Worm (Caenorhabditis elegans) whole organism, L4 larva: ENCODE results near the gene rpl-39.

Experiments
- F26F4.8 ChIP-seq: fragments of 200-800 bp; sonication (Bioruptor generic); conservative IDR thresholded peaks from 2 replicates; pipeline ENCODE4 v1.3.6; 2022; ENCODE audit warnings: missing genetic modification characterization, missing compliant biosample characterization
- F37D6.2 ChIP-seq: sonication (generic microtip); optimal IDR thresholded peaks from 2 replicates; lab custom pipeline; 2016; ENCODE audit warnings: mild to moderate bottlenecking, missing genetic modification characterization, missing compliant biosample characterization
- F44E2.7 ChIP-seq: fragments of 200-800 bp; sonication (Bioruptor generic); IDR thresholded peaks from 2 replicates; pipeline ENCODE4 v2.1.2; 2022; ENCODE audit warnings: missing genetic modification characterization, missing compliant biosample characterization
- T20F7.1 ChIP-seq: fragments of 200-800 bp; sonication (Bioruptor generic); optimal IDR thresholded peaks from 2 replicates; lab custom pipeline; 2018; ENCODE audit warnings: mild to moderate bottlenecking, missing genetic modification characterization, missing compliant biosample characterization
- T26A8.4 ChIP-seq: fragments of 200-800 bp; sonication (Bioruptor generic); IDR thresholded peaks from 2 replicates; pipeline ENCODE4 v1.3.6; 2022; ENCODE audit warnings: missing genetic modification characterization, missing compliant biosample characterization
- Y48G9A.11 ChIP-seq: fragments of 200-800 bp; sonication (Bioruptor generic); IDR thresholded peaks from 2 replicates; pipeline ENCODE4 v1.3.6; 2022; ENCODE audit warnings: missing genetic modification reagents, missing genetic modification characterization, missing compliant biosample characterization
- aly-2 ChIP-seq: sonication (generic microtip); optimal IDR thresholded peaks from 2 replicates; lab custom pipeline; 2018; ENCODE audit warnings: missing biosample characterization, missing genetic modification characterization
- ceh-20 ChIP-seq: fragments of 200-800 bp; sonication (Bioruptor generic); IDR thresholded peaks from 2 replicates; pipeline ENCODE4 v1.3.6; 2022; ENCODE audit warnings: missing genetic modification reagents, missing genetic modification characterization, missing compliant biosample characterization
- ceh-32 ChIP-seq: sonication (generic microtip); optimal IDR thresholded peaks from 2 replicates; lab custom pipeline; 2016; ENCODE audit warnings: mild to moderate bottlenecking, missing genetic modification characterization, missing compliant biosample characterization; ENCODE audit not compliant: poor library complexity
- daf-19 ChIP-seq: fragments of 200-800 bp; sonication (Bioruptor generic); conservative IDR thresholded peaks from 2 replicates; pipeline ENCODE4 v1.3.6; 2022; ENCODE audit warnings: missing genetic modification characterization, missing compliant biosample characterization
- daf-8 ChIP-seq: fragments of 200-800 bp; sonication (Bioruptor generic); IDR thresholded peaks from 2 replicates; pipeline ENCODE4 v1.3.6; 2022; ENCODE audit warnings: missing genetic modification characterization, missing compliant biosample characterization
- dmd-8 ChIP-seq: fragments of 200-800 bp; sonication (Bioruptor generic); IDR thresholded peaks from 2 replicates; pipeline ENCODE4 v1.3.6; 2022; ENCODE audit warnings: missing genetic modification characterization, missing compliant biosample characterization
- dpl-1 ChIP-seq: fragments of 150-350 bp; optimal IDR thresholded peaks from 2 replicates; lab custom pipeline; 2014; ENCODE audit warnings: missing biosample characterization, missing genetic modification reagents, missing genetic modification characterization
- dve-1 ChIP-seq: sonication (generic microtip); optimal IDR thresholded peaks from 2 replicates; lab custom pipeline; 2017; ENCODE audit warnings: antibody characterized with exemption, mild to moderate bottlenecking, missing genetic modification characterization, missing compliant biosample characterization; ENCODE audit not compliant: insufficient read depth
- egl-27 ChIP-seq: sonication (generic microtip); optimal IDR thresholded peaks from 3 replicates; lab custom pipeline; 2017; ENCODE audit warnings: missing biosample characterization, missing genetic modification reagents, missing genetic modification characterization
- egl-43 ChIP-seq: fragments of 200-800 bp; sonication (Bioruptor generic); IDR thresholded peaks from 2 replicates; pipeline ENCODE4 v1.3.6; 2022; ENCODE audit warnings: missing genetic modification reagents, missing genetic modification characterization, missing compliant biosample characterization
- fkh-10 ChIP-seq: fragments of 150-350 bp; optimal IDR thresholded peaks from 2 replicates; lab custom pipeline; 2014; ENCODE audit warnings: missing biosample characterization, missing genetic modification reagents, missing genetic modification characterization
- hlh-11 ChIP-seq: fragments of 200-800 bp; sonication (Bioruptor generic); optimal IDR thresholded peaks from 2 replicates; lab custom pipeline; 2018; ENCODE audit warnings: mild to moderate bottlenecking, missing genetic modification characterization, missing compliant biosample characterization
- hmg-1.1 ChIP-seq: fragments of 200-800 bp; sonication (Bioruptor generic); IDR thresholded peaks from 2 replicates; pipeline ENCODE4 v1.3.6; 2022; ENCODE audit warnings: missing genetic modification reagents, missing genetic modification characterization, missing compliant biosample characterization
- jun-1 ChIP-seq: fragments of 150-350 bp; optimal IDR thresholded peaks from 2 replicates; lab custom pipeline; 2014; ENCODE audit warnings: missing biosample characterization, missing genetic modification reagents, missing genetic modification characterization
- lin-1 ChIP-seq: fragments of 200-800 bp; sonication (Bioruptor generic); IDR thresholded peaks from 2 replicates; pipeline ENCODE4 v1.3.6; 2022; ENCODE audit warnings: missing genetic modification reagents, missing genetic modification characterization, missing compliant biosample characterization
- lir-3 ChIP-seq: sonication (generic microtip); optimal IDR thresholded peaks from 2 replicates; lab custom pipeline; 2016; ENCODE audit warnings: mild to moderate bottlenecking, missing genetic modification characterization, missing compliant biosample characterization
- lsy-2 ChIP-seq, 2 experiments: fragments of 150-350 bp in 1 of 2; sonication (generic microtip) in 1 of 2; optimal IDR thresholded peaks; 2 replicates each; lab custom pipeline; 2014 to 2017; ENCODE audit warnings: missing biosample characterization in 2 of 2, missing genetic modification characterization in 2 of 2
- mdl-1 ChIP-seq, 2 experiments: fragments of 150-350 bp in 1 of 2; sonication (generic microtip) in 1 of 2; optimal IDR thresholded peaks; 2 replicates each; lab custom pipeline; 2014 to 2017; ENCODE audit warnings: missing biosample characterization in 2 of 2, missing genetic modification characterization in 2 of 2
- mep-1 ChIP-seq: fragments of 150-350 bp; sonication (generic microtip); optimal IDR thresholded peaks from 3 replicates; lab custom pipeline; 2014; ENCODE audit warnings: missing biosample characterization, missing genetic modification characterization
- mes-2 ChIP-seq: sonication (generic microtip); optimal IDR thresholded peaks from 2 replicates; lab custom pipeline; 2016; ENCODE audit warnings: missing genotype, mild to moderate bottlenecking, missing genetic modification characterization, missing compliant biosample characterization; ENCODE audit not compliant: poor library complexity, severe bottlenecking
- nhr-11 ChIP-seq: fragments of 150-350 bp; optimal IDR thresholded peaks from 2 replicates; lab custom pipeline; 2014; ENCODE audit warnings: missing biosample characterization, missing genetic modification characterization
- nhr-111 ChIP-seq: fragments of 200-800 bp; sonication (Bioruptor generic); optimal IDR thresholded peaks from 2 replicates; lab custom pipeline; 2018; ENCODE audit warnings: mild to moderate bottlenecking, missing genetic modification characterization, missing compliant biosample characterization
- nhr-25 ChIP-seq: sonication (generic microtip); optimal IDR thresholded peaks from 2 replicates; lab custom pipeline; 2017; ENCODE audit warnings: missing genetic modification characterization, mild to moderate bottlenecking, missing compliant biosample characterization, antibody characterized with exemption, moderate library complexity, borderline replicate concordance; ENCODE audit not compliant: insufficient read depth
- nhr-28 ChIP-seq: fragments of 150-350 bp; optimal IDR thresholded peaks from 2 replicates; lab custom pipeline; 2014; ENCODE audit warnings: missing biosample characterization, missing genetic modification characterization
- nhr-76 ChIP-seq: fragments of 150-350 bp; optimal IDR thresholded peaks from 2 replicates; lab custom pipeline; 2014; ENCODE audit warnings: missing biosample characterization, missing genetic modification characterization
- nhr-77 ChIP-seq: fragments of 150-350 bp; optimal IDR thresholded peaks from 2 replicates; lab custom pipeline; 2014; ENCODE audit warnings: missing biosample characterization, missing genetic modification characterization
- pha-4 ChIP-seq, 2 experiments: fragments of 150-350 bp in 1 of 2; fragments of 200-800 bp in 1 of 2; sonication (Bioruptor generic) in 1 of 2; IDR thresholded peaks in 1 of 2; optimal IDR thresholded peaks in 1 of 2; 2 replicates each; pipeline versions ENCODE4 v1.3.6 to Lab custom; 2014 to 2022; ENCODE audit warnings: missing genetic modification characterization in 2 of 2, missing genetic modification reagents in 2 of 2, missing biosample characterization in 1 of 2, missing compliant biosample characterization in 1 of 2
- rbr-2 ChIP-seq: sonication (generic microtip); optimal IDR thresholded peaks from 2 replicates; lab custom pipeline; 2016; ENCODE audit warnings: missing genotype, missing genetic modification characterization, missing compliant biosample characterization
- saeg-2 ChIP-seq: fragments of 200-800 bp; sonication (Bioruptor generic); IDR thresholded peaks from 2 replicates; pipeline ENCODE4 v1.3.6; 2022; ENCODE audit warnings: missing genetic modification reagents, missing genetic modification characterization, missing compliant biosample characterization
- sdz-12 ChIP-seq: fragments of 200-800 bp; sonication (Bioruptor generic); optimal IDR thresholded peaks from 2 replicates; lab custom pipeline; 2018; ENCODE audit warnings: mild to moderate bottlenecking, missing genetic modification characterization, missing compliant biosample characterization
- set-16 ChIP-seq: fragments of 200-800 bp; sonication (Bioruptor generic); IDR thresholded peaks from 2 replicates; pipeline ENCODE4 v1.3.6; 2022; ENCODE audit warnings: missing genetic modification reagents, missing genetic modification characterization, missing compliant biosample characterization
- skn-1 ChIP-seq: fragments of 150-350 bp; optimal IDR thresholded peaks from 2 replicates; lab custom pipeline; 2014; ENCODE audit warnings: missing biosample characterization, missing genetic modification characterization
- spr-3 ChIP-seq: fragments of 200-800 bp; sonication (Bioruptor generic); optimal IDR thresholded peaks from 2 replicates; lab custom pipeline; 2018; ENCODE audit warnings: mild to moderate bottlenecking, missing genetic modification characterization, missing compliant biosample characterization
- tra-1 ChIP-seq: fragments of 200-800 bp; sonication (Bioruptor generic); IDR thresholded peaks from 2 replicates; pipeline ENCODE4 v1.3.6; 2022; ENCODE audit warnings: missing genetic modification reagents, missing genetic modification characterization, missing compliant biosample characterization
- unc-130 ChIP-seq: sonication (generic microtip); optimal IDR thresholded peaks from 2 replicates; lab custom pipeline; 2016; ENCODE audit warnings: missing genetic modification reagents, missing genetic modification characterization, missing compliant biosample characterization
- unc-62 ChIP-seq, 3 experiments: fragments of 150-350 bp in 1 of 3; sonication (generic microtip); optimal IDR thresholded peaks in 2 of 3; peaks in 1 of 3; 1 replicate in 1 of 3; 2 replicates in 2 of 3; lab custom pipeline; 2014 to 2017; ENCODE audit warnings: missing biosample characterization in 3 of 3, missing genetic modification characterization in 3 of 3, missing genetic modification reagents in 3 of 3, missing genotype in 1 of 3
- vab-7 ChIP-seq: fragments of 200-800 bp; sonication (Bioruptor generic); IDR thresholded peaks from 2 replicates; pipeline ENCODE4 v1.3.6; 2022; ENCODE audit warnings: missing genetic modification reagents, missing genetic modification characterization, missing compliant biosample characterization
- ztf-7 ChIP-seq: fragments of 150-350 bp; optimal IDR thresholded peaks from 2 replicates; lab custom pipeline; 2014; ENCODE audit warnings: missing biosample characterization, missing genetic modification characterization

Gene rpl-39

ce11 chrV:7730488-7730887 is 45.4 kb downstream of the rpl-39 start (continued):
- TF ChIP-seq nhr-25 (tag; lab: Kevin White, UChicago) (peak; percentile 8), mdl-1 (tag; optimal IDR thresholded peaks at IDR 0.05; lab: Kevin White, UChicago) (no peak), F44E2.7 (GFP tag; lab: Robert Waterston, UW) (no peak), egl-43 (GFP tag; lab: Robert Waterston, UW) (peak; percentile 60; the same call in 1 of the 2 replicates), nhr-11 (tag; lab: Kevin White, UChicago) (no peak), tra-1 (GFP tag; lab: Robert Waterston, UW) (no peak), nhr-77 (no peak), T26A8.4 (GFP tag; lab: Robert Waterston, UW) (peak; percentile 77), dve-1 (tag; lab: Kevin White, UChicago) (peak; percentile 67), dpl-1 (GFP tag; lab: Kevin White, UChicago) (peak; percentile 38), unc-130 (GFP tag; lab: Kevin White, UChicago) (no peak), nhr-111 (GFP tag; lab: Kevin White, UChicago) (no peak), sdz-12 (GFP tag; lab: Kevin White, UChicago) (no peak), rbr-2 (tag; lab: Kevin White, UChicago) (peak; percentile 56), egl-27 (tag; lab: Kevin White, UChicago) (no peak), daf-19 (no peak), aly-2 (tag; lab: Kevin White, UChicago) (no peak), ztf-7 (peak; percentile 35), hlh-11 (tag; lab: Kevin White, UChicago) (peak; percentile 60), T20F7.1 (GFP tag; lab: Kevin White, UChicago) (peak; percentile 6), lin-1 (GFP tag; lab: Robert Waterston, UW) (peak; percentile 37; the same call in 1 of the 2 replicates), dmd-8 (GFP tag; lab: Robert Waterston, UW) (0 out of 2 replicates have a peak, but pooled peaks have one; percentile 10), daf-8 (no peak), mes-2 (tag; lab: Kevin White, UChicago) (peak; percentile 67), lsy-2 (tag; optimal IDR thresholded peaks at IDR 0.05; lab: Kevin White, UChicago) (peak in 1 of 2 experiments; percentile 68), pha-4 (GFP tag; IDR thresholded peaks at IDR 0.05; lab: Robert Waterston, UW) (peak; percentile 25; the same call in 1 of the 2 replicates), pha-4 (tag; optimal IDR thresholded peaks at IDR 0.05; lab: Kevin White, UChicago) (no peak), fkh-10 (GFP tag; lab: Kevin White, UChicago) (no peak), nhr-76 (tag; lab: Kevin White, UChicago) (no peak)

ce11 chrV:7728679-7729027 is 47.2 kb downstream of the rpl-39 start, which contains the start of gene Y97E10C.1:
Gene Y97E10C.1 (plus strand): TSS chrV:7728879.
- TF ChIP-seq spr-3 (GFP tag; lab: Kevin White, UChicago) (no peak), unc-62 (GFP tag; optimal IDR thresholded peaks at IDR 0.05 in 1 of 2; lab: Kevin White, UChicago) (peak in 1 of 2 experiments; percentile 55), unc-62 (tag; optimal IDR thresholded peaks at IDR 0.05; lab: Kevin White, UChicago) (no peak), ceh-32 (tag; lab: Kevin White, UChicago) (no peak)

DNA sequence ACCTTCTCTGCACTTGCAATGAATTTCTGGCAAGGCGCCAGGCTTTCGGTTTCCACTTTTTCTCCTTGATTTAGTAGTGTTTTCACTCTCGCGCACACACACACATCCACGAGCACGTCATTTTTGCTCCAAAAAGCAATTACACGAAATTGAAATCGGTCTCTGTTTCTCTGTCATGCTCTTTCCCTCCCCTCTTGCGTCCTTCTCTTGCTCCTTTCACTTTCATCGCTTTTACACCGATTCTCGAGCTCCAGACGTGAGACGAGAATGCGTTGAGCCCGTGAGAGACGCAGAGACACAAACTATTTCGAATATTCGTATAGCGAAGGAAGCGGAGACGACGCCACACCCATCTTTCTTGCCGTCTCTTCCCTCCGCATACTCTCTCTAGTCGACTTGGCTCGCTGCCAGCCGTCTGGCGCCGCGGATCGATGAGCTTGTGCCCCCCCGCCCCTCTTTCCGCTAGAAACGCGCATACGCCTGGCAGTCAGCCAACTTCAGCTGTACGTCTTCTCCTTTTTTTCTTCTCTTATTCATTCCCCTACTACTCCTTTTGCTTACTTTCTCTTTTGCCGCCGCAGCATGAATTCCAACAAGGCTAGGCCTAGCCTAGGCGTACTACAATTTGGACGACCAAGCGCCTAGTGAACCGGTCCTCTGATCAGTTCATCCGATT is 47.7 kb downstream of the rpl-39 start:
- no peak for TF ChIP-seq vab-7 (GFP tag; lab: Robert Waterston, UW)
- TF ChIP-seq egl-43 (GFP tag; lab: Robert Waterston, UW) = peak; percentile 89
- TF ChIP-seq unc-130 (GFP tag; lab: Kevin White, UChicago) = no peak
- TF ChIP-seq pha-4 (GFP tag; IDR thresholded peaks at IDR 0.05; lab: Robert Waterston, UW) = peak; percentile 57; the same call in 1 of the 2 replicates
- no peak for TF ChIP-seq pha-4 (tag; optimal IDR thresholded peaks at IDR 0.05; lab: Kevin White, UChicago)
- peak; percentile 37 for TF ChIP-seq mes-2 (tag; lab: Kevin White, UChicago)
- no peak for TF ChIP-seq jun-1
- peak; percentile 61 for TF ChIP-seq nhr-28
- TF ChIP-seq F37D6.2 (tag; lab: Kevin White, UChicago) = peak; percentile 81
- TF ChIP-seq nhr-25 (tag; lab: Kevin White, UChicago) = no peak
- TF ChIP-seq set-16 (GFP tag; lab: Robert Waterston, UW) = peak; percentile 98
- no peak for TF ChIP-seq skn-1
- no peak for TF ChIP-seq Y48G9A.11
- peak; percentile 84 for TF ChIP-seq hmg-1.1 (GFP tag; lab: Robert Waterston, UW)
- 0 out of 2 replicates have a peak, but pooled peaks have one; percentile 52 for TF ChIP-seq saeg-2 (GFP tag; lab: Robert Waterston, UW)
- no peak for TF ChIP-seq lir-3
- TF ChIP-seq ceh-20 (GFP tag; lab: Robert Waterston, UW) = peak; percentile 92
- TF ChIP-seq nhr-11 (tag; lab: Kevin White, UChicago) = peak; percentile 75
- peak; percentile 57 for TF ChIP-seq mep-1
- no peak for TF ChIP-seq F26F4.8
